Fruit fly (Drosophila melanogaster): ENCODE data around the gene Ent2.
A peak's percentile ranks its signal among the peaks of the same experiment; 100 is the strongest.

Ent2 gene

dm6 chr2L:6612477-6613004 lies 50.4 kb downstream of the Ent2 start:
- peak; percentile 100 for TF ChIP-seq acj6 (GFP tag; optimal IDR thresholded peaks at IDR 0.05)
- TF ChIP-seq Blimp-1 (GFP tag; optimal IDR thresholded peaks at IDR 0.05), result peak; percentile 99
- peak; percentile 100 for TF ChIP-seq Sox102F (GFP tag; optimal IDR thresholded peaks at IDR 0.05)
- TF ChIP-seq CG10669 (GFP tag; optimal IDR thresholded peaks at IDR 0.05), result peak; percentile 100
- peak; percentile 100 for TF ChIP-seq CG6792 (GFP tag; optimal IDR thresholded peaks at IDR 0.05)
- TF ChIP-seq CG11762 (GFP tag; optimal IDR thresholded peaks at IDR 0.05; ENCODE audit: insufficient read depth), result peak; percentile 100
- peak; percentile 100 for TF ChIP-seq Met (GFP tag; optimal IDR thresholded peaks at IDR 0.05)
- peak; percentile 100 for TF ChIP-seq OdsH (GFP tag; optimal IDR thresholded peaks at IDR 0.05)
- TF ChIP-seq Eip93F (GFP tag; optimal IDR thresholded peaks at IDR 0.05), result peak; percentile 100
- TF ChIP-seq Hr4 (GFP tag; optimal IDR thresholded peaks at IDR 0.05), result peak; percentile 100
- TF ChIP-seq CG6276 (GFP tag; optimal IDR thresholded peaks at IDR 0.05), result peak; percentile 100
- peak; percentile 100 for TF ChIP-seq esn (GFP tag; optimal IDR thresholded peaks at IDR 0.05)
- TF ChIP-seq svp (GFP tag), result peak; percentile 100
- TF ChIP-seq CG7368 (GFP tag; optimal IDR thresholded peaks at IDR 0.05), result peak; percentile 100
- peak; percentile 99 for TF ChIP-seq fd85E (GFP tag; optimal IDR thresholded peaks at IDR 0.05)
- TF ChIP-seq CG11294 (GFP tag; IDR thresholded peaks at IDR 0.05), result peak; percentile 100
- peak; percentile 100 for TF ChIP-seq CG6854 (GFP tag; optimal IDR thresholded peaks at IDR 0.05)
- TF ChIP-seq dsx (GFP tag; optimal IDR thresholded peaks at IDR 0.05; ENCODE audit: poor library complexity, severe bottlenecking), result peak; percentile 100
- peak; percentile 98 for TF ChIP-seq Hr38 (GFP tag; optimal IDR thresholded peaks at IDR 0.05)
- TF ChIP-seq CG3032 (tag; optimal IDR thresholded peaks at IDR 0.05), result peak; percentile 100
- peak; percentile 100 for TF ChIP-seq Sox15 (GFP tag; optimal IDR thresholded peaks at IDR 0.05)
- TF ChIP-seq achi (GFP tag; optimal IDR thresholded peaks at IDR 0.05), result peak; percentile 100
- TF ChIP-seq Eip78C (GFP tag), result peak; percentile 100
- peak; percentile 100 for TF ChIP-seq Hr39 (GFP tag; optimal IDR thresholded peaks at IDR 0.05)
- TF ChIP-seq fd59A (GFP tag; optimal IDR thresholded peaks at IDR 0.05), result peak; percentile 100
- peak; percentile 100 for TF ChIP-seq CG6163 (GFP tag; IDR thresholded peaks at IDR 0.05)
- TF ChIP-seq Smox (GFP tag; optimal IDR thresholded peaks at IDR 0.05), result peak; percentile 100
- TF ChIP-seq CG8632 (GFP tag; optimal IDR thresholded peaks at IDR 0.05), result peak; percentile 100
- TF ChIP-seq lz (GFP tag; optimal IDR thresholded peaks at IDR 0.05), result peak; percentile 100
- peak; percentile 100 for TF ChIP-seq CG31627 (GFP tag; optimal IDR thresholded peaks at IDR 0.05)
- peak; percentile 99 for TF ChIP-seq fkh (GFP tag; optimal IDR thresholded peaks at IDR 0.05)
- peak; percentile 100 for TF ChIP-seq CG4318 (GFP tag; optimal IDR thresholded peaks at IDR 0.05)
- TF ChIP-seq Ets21C (GFP tag; optimal IDR thresholded peaks at IDR 0.05), result peak; percentile 100
- TF ChIP-seq salr (GFP tag; optimal IDR thresholded peaks at IDR 0.05), result peak; percentile 100
- peak; percentile 100 for TF ChIP-seq eg (GFP tag; IDR thresholded peaks at IDR 0.05)
- peak; percentile 100 for TF ChIP-seq cyc (GFP tag; optimal IDR thresholded peaks at IDR 0.05)
- TF ChIP-seq Gug (GFP tag; IDR thresholded peaks at IDR 0.05), result peak; percentile 100
- peak; percentile 100 for TF ChIP-seq spab (GFP tag; optimal IDR thresholded peaks at IDR 0.05)
- peak; percentile 100 for TF ChIP-seq dac (GFP tag; optimal IDR thresholded peaks at IDR 0.05)
- TF ChIP-seq topi (GFP tag; optimal IDR thresholded peaks at IDR 0.05), result peak; percentile 100
- TF ChIP-seq ss (GFP tag; optimal IDR thresholded peaks at IDR 0.05), result peak; percentile 100
- peak; percentile 100 for TF ChIP-seq vri (GFP tag; optimal IDR thresholded peaks at IDR 0.05)
- peak; percentile 100 for TF ChIP-seq CG3919 (GFP tag; optimal IDR thresholded peaks at IDR 0.05)
- TF ChIP-seq pdm3 (GFP tag; optimal IDR thresholded peaks at IDR 0.05), result peak; percentile 100
- TF ChIP-seq CG8119 (GFP tag; IDR thresholded peaks at IDR 0.05), result peak; percentile 100
- peak; percentile 100 for TF ChIP-seq CG8319 (GFP tag; optimal IDR thresholded peaks at IDR 0.05)
- TF ChIP-seq Sox14 (GFP tag; optimal IDR thresholded peaks at IDR 0.05), result peak; percentile 100
- peak; percentile 100 for TF ChIP-seq net (GFP tag; optimal IDR thresholded peaks at IDR 0.05)
- TF ChIP-seq CG1621 (tag; optimal IDR thresholded peaks at IDR 0.05), result peak; percentile 100
- peak; percentile 100 for TF ChIP-seq CG11902 (GFP tag; optimal IDR thresholded peaks at IDR 0.05)
- peak; percentile 100 for TF ChIP-seq CG34406 (GFP tag; optimal IDR thresholded peaks at IDR 0.05)
